Fruit fly (Drosophila melanogaster): ENCODE results near the gene Zw10.

- TF ChIP-seq h (GFP tag; optimal IDR thresholded peaks at IDR 0.05): peak; percentile 87
- no peak for TF ChIP-seq Hr83 (GFP tag; optimal IDR thresholded peaks at IDR 0.05; ENCODE audit: poor library complexity, severe bottlenecking)
- peak; percentile 87 for TF ChIP-seq HLH106 (tag; optimal IDR thresholded peaks at IDR 0.05)
- TF ChIP-seq fru (GFP tag; optimal IDR thresholded peaks at IDR 0.05): peak; percentile 91
- TF ChIP-seq pan (optimal IDR thresholded peaks at IDR 0.05): no peak
- TF ChIP-seq Mio (GFP tag; optimal IDR thresholded peaks at IDR 0.05): no peak
Measured at dm6 chrX:2647472-2647883, 43.5 kb downstream of the Zw10 start.

All from whole organism, wandering third instar larva.